Worm (Caenorhabditis elegans): ENCODE data around the gene H40L08.2.

DNA sequence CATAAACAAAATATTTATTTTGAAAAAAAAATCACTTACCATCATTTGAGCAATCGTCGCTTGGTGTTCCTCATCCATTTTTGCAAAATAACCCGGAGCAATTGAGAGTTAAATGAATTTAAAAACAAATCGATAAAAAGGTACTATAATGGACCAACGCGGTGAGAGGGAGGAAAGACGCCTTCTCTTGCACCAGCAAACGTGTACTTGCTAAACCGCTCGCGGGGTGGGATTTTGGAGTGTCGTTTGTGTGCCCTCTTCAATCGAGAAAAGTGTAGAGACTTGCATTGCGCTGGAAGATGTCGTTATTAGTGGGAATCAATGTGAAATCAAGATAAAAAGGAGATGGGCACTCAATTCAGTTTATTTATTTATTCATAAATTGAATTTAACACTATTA lies 6.3 kb upstream of the H40L08.2 start, which contains the start of gene H40L08.1:
- TF ChIP-seq ceh-90 (tag; optimal IDR thresholded peaks at IDR 0.05) (no peak), nhr-28 (tag; optimal IDR thresholded peaks at IDR 0.05) (no peak), nhr-76 (tag; optimal IDR thresholded peaks at IDR 0.05) (no peak), dpl-1 (GFP tag; optimal IDR thresholded peaks at IDR 0.05) (peak in 1 of 3 experiments; percentile 18), unc-98 (GFP tag; IDR thresholded peaks at IDR 0.05) (no peak), unc-62 (GFP tag; optimal IDR thresholded peaks at IDR 0.05) (no peak), fkh-8 (tag; optimal IDR thresholded peaks at IDR 0.05) (no peak), nhr-19 (GFP tag; conservative IDR thresholded peaks at IDR 0.05) (no peak), snpc-4 (tag; optimal IDR thresholded peaks at IDR 0.05) (peak; percentile 1), nhr-11 (tag; optimal IDR thresholded peaks at IDR 0.05) (no peak), pag-3 (tag; optimal IDR thresholded peaks at IDR 0.05; ENCODE audit: borderline replicate concordance, insufficient read depth) (no peak), fkh-10 (GFP tag; optimal IDR thresholded peaks at IDR 0.05) (no peak), ces-1 (GFP tag; optimal IDR thresholded peaks at IDR 0.05) (no peak)

Measured in whole organism, L1 larva.